Worm (Caenorhabditis elegans) whole organism, L3 larva: ENCODE data around the gene F56D5.3.

ENCODE experiments used
- R02D3.7 ChIP-seq: fragments of 150-350 bp; optimal IDR thresholded peaks from 2 replicates; lab custom pipeline; 2014; ENCODE audit warnings: missing biosample characterization, missing genetic modification characterization
- aly-2 ChIP-seq: fragments of 150-350 bp; optimal IDR thresholded peaks from 2 replicates; lab custom pipeline; 2014; ENCODE audit warnings: missing biosample characterization, missing genetic modification characterization
- ama-1 ChIP-seq: fragments of 150-350 bp; optimal IDR thresholded peaks from 2 replicates; lab custom pipeline; 2018
- ceh-16 ChIP-seq: sonication (generic microtip); optimal IDR thresholded peaks from 2 replicates; lab custom pipeline; 2017; ENCODE audit warnings: missing biosample characterization, missing genetic modification characterization
- ceh-28 ChIP-seq: fragments of 150-350 bp; optimal IDR thresholded peaks from 2 replicates; lab custom pipeline; 2014; ENCODE audit warnings: missing biosample characterization, missing genetic modification reagents, missing genetic modification characterization
- ceh-9 ChIP-seq: sonication (generic microtip); optimal IDR thresholded peaks from 2 replicates; lab custom pipeline; 2018; ENCODE audit warnings: missing biosample characterization, missing genetic modification characterization
- daf-12 ChIP-seq: fragments of 150-350 bp; optimal IDR thresholded peaks from 2 replicates; lab custom pipeline; 2014; ENCODE audit warnings: missing biosample characterization, missing genetic modification reagents, missing genetic modification characterization
- egl-27 ChIP-seq: sonication (generic microtip); optimal IDR thresholded peaks from 4 replicates; lab custom pipeline; 2017; ENCODE audit warnings: missing biosample characterization, missing genetic modification reagents, missing genetic modification characterization
- egl-5 ChIP-seq: fragments of 150-350 bp; optimal IDR thresholded peaks from 2 replicates; lab custom pipeline; 2017; ENCODE audit warnings: missing biosample characterization, missing genetic modification reagents, missing genetic modification characterization, inconsistent platforms
- elt-1 ChIP-seq: fragments of 150-350 bp; optimal IDR thresholded peaks from 2 replicates; lab custom pipeline; 2014; ENCODE audit warnings: missing biosample characterization, missing genetic modification characterization
- elt-3 ChIP-seq, 3 experiments: fragments of 150-350 bp in 1 of 3; sonication (generic microtip) in 2 of 3; optimal IDR thresholded peaks; 2 replicates in 2 of 3; 4 replicates in 1 of 3; lab custom pipeline; 2014 to 2017; ENCODE audit warnings: missing biosample characterization in 3 of 3, missing genetic modification characterization in 3 of 3
- fkh-10 ChIP-seq: sonication (generic microtip); optimal IDR thresholded peaks from 2 replicates; lab custom pipeline; 2017; ENCODE audit warnings: missing biosample characterization, missing genetic modification reagents, missing genetic modification characterization
- fkh-2 ChIP-seq: fragments of 150-350 bp; optimal IDR thresholded peaks from 2 replicates; lab custom pipeline; 2014; ENCODE audit warnings: missing biosample characterization, missing genetic modification reagents, missing genetic modification characterization
- fos-1 ChIP-seq: fragments of 150-350 bp; optimal IDR thresholded peaks from 2 replicates; lab custom pipeline; 2014; ENCODE audit warnings: missing biosample characterization, missing genetic modification characterization
- hmg-11 ChIP-seq: sonication (generic microtip); optimal IDR thresholded peaks from 2 replicates; lab custom pipeline; 2016; ENCODE audit warnings: missing genetic modification characterization, missing compliant biosample characterization
- jun-1 ChIP-seq: fragments of 150-350 bp; optimal IDR thresholded peaks from 2 replicates; lab custom pipeline; 2014; ENCODE audit warnings: missing biosample characterization, missing genetic modification reagents, missing genetic modification characterization
- lin-15B ChIP-seq: fragments of 150-350 bp; optimal IDR thresholded peaks from 2 replicates; lab custom pipeline; 2014; ENCODE audit warnings: missing biosample characterization, missing genetic modification characterization
- lin-39 ChIP-seq: fragments of 150-350 bp; optimal IDR thresholded peaks from 2 replicates; lab custom pipeline; 2018; ENCODE audit warnings: missing biosample characterization, missing genetic modification reagents, missing genetic modification characterization
- lsy-12 ChIP-seq: sonication (generic microtip); optimal IDR thresholded peaks from 2 replicates; lab custom pipeline; 2016; ENCODE audit warnings: mild to moderate bottlenecking, missing genetic modification characterization, missing compliant biosample characterization
- mml-1 ChIP-seq: fragments of 150-350 bp; sonication (generic microtip); optimal IDR thresholded peaks from 3 replicates; lab custom pipeline; 2014; ENCODE audit warnings: missing biosample characterization, missing genetic modification characterization
- nfya-1 ChIP-seq: sonication (generic microtip); optimal IDR thresholded peaks from 2 replicates; lab custom pipeline; 2017; ENCODE audit warnings: missing genetic modification characterization, mild to moderate bottlenecking, missing compliant biosample characterization, antibody characterized with exemption, moderate library complexity; ENCODE audit not compliant: insufficient read depth
- nhr-11 ChIP-seq: fragments of 150-350 bp; optimal IDR thresholded peaks from 2 replicates; lab custom pipeline; 2014; ENCODE audit warnings: missing biosample characterization, missing genetic modification characterization
- nhr-12 ChIP-seq: fragments of 150-350 bp; optimal IDR thresholded peaks from 2 replicates; lab custom pipeline; 2014; ENCODE audit warnings: missing biosample characterization, missing genetic modification characterization
- nhr-25 ChIP-seq: sonication (generic microtip); optimal IDR thresholded peaks from 2 replicates; lab custom pipeline; 2017; ENCODE audit warnings: missing biosample characterization, missing genetic modification characterization
- nhr-28 ChIP-seq: fragments of 150-350 bp; optimal IDR thresholded peaks from 2 replicates; lab custom pipeline; 2014; ENCODE audit warnings: missing biosample characterization, missing genetic modification characterization
- nhr-43 ChIP-seq: sonication (generic microtip); optimal IDR thresholded peaks from 2 replicates; lab custom pipeline; 2016; ENCODE audit warnings: mild to moderate bottlenecking, missing genetic modification characterization, missing compliant biosample characterization; ENCODE audit not compliant: poor library complexity, severe bottlenecking
- nhr-67 ChIP-seq: fragments of 150-350 bp; optimal IDR thresholded peaks from 2 replicates; lab custom pipeline; 2014; ENCODE audit warnings: missing biosample characterization, missing genetic modification characterization
- nhr-76 ChIP-seq: fragments of 150-350 bp; sonication (generic microtip); optimal IDR thresholded peaks from 5 replicates; lab custom pipeline; 2014; ENCODE audit warnings: missing biosample characterization, missing genetic modification characterization
- nhr-77 ChIP-seq: fragments of 150-350 bp; optimal IDR thresholded peaks from 2 replicates; lab custom pipeline; 2014; ENCODE audit warnings: missing biosample characterization, missing genetic modification characterization
- pha-4 ChIP-seq: fragments of 150-350 bp; optimal IDR thresholded peaks from 2 replicates; lab custom pipeline; 2014; ENCODE audit warnings: missing biosample characterization, missing genetic modification reagents, missing genetic modification characterization
- pqm-1 ChIP-seq: fragments of 150-350 bp; optimal IDR thresholded peaks from 2 replicates; lab custom pipeline; 2017; ENCODE audit warnings: missing biosample characterization, missing genetic modification characterization, inconsistent platforms
- sea-2 ChIP-seq: fragments of 150-350 bp; sonication (generic microtip); optimal IDR thresholded peaks from 4 replicates; lab custom pipeline; 2014; ENCODE audit warnings: missing biosample characterization, missing genetic modification reagents, missing genetic modification characterization
- skn-1 ChIP-seq: fragments of 150-350 bp; optimal IDR thresholded peaks from 2 replicates; lab custom pipeline; 2014; ENCODE audit warnings: missing biosample characterization, missing genetic modification characterization
- snpc-4 ChIP-seq: fragments of 150-350 bp; optimal IDR thresholded peaks from 2 replicates; lab custom pipeline; 2014; ENCODE audit warnings: missing biosample characterization, missing genetic modification characterization
- tbx-2 ChIP-seq: sonication (generic microtip); optimal IDR thresholded peaks from 2 replicates; lab custom pipeline; 2016; ENCODE audit warnings: mild to moderate bottlenecking, missing genetic modification characterization, missing compliant biosample characterization
- unc-39 ChIP-seq: sonication (generic microtip); optimal IDR thresholded peaks from 4 replicates; lab custom pipeline; 2017; ENCODE audit warnings: missing biosample characterization, missing genetic modification characterization
- unc-62 ChIP-seq: fragments of 150-350 bp; sonication (generic microtip); optimal IDR thresholded peaks from 4 replicates; lab custom pipeline; 2014; ENCODE audit warnings: missing biosample characterization, missing genetic modification reagents, missing genetic modification characterization
- zag-1 ChIP-seq: fragments of 150-350 bp; optimal IDR thresholded peaks from 2 replicates; lab custom pipeline; 2014; ENCODE audit warnings: missing biosample characterization, missing genetic modification characterization
- ztf-11 ChIP-seq: fragments of 150-350 bp; optimal IDR thresholded peaks from 2 replicates; lab custom pipeline; 2014; ENCODE audit warnings: missing biosample characterization, missing genetic modification characterization
- ztf-4 ChIP-seq: fragments of 150-350 bp; optimal IDR thresholded peaks from 2 replicates; lab custom pipeline; 2014; ENCODE audit warnings: missing biosample characterization, missing genetic modification characterization

The F56D5.3 gene

DNA sequence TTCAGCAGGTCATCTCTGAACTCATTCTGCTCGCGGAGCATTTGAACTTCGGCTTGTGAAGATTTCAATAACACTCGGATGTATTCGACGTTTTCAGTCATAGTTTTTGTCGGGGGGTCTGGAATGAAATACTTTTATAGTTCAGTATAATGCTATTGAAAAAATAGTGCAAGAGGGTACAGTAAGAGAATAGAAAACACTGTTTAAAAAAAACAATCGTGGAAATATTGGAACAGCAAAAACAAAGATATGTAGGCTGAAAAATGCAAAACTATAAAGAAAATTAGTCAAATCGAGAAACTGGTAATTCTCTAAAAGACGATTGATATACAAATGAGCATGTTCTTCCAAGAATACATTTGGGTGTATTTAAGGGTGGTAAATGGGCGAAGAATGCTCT lies 10.6 kb downstream of the F56D5.3 start, which contains the start of gene F56D5.5:
F56D5.5 (minus strand) TSS at position 101 of the 400 bp plus-strand sequence.
- TF ChIP-seq lin-15B: no peak
- TF ChIP-seq tbx-2 (tag; lab: Kevin White, UChicago): no peak
- TF ChIP-seq R02D3.7 (tag; lab: Kevin White, UChicago): no peak
- no peak for TF ChIP-seq nhr-25 (tag; lab: Kevin White, UChicago)
- TF ChIP-seq aly-2 (tag; lab: Kevin White, UChicago): no peak
- no peak for TF ChIP-seq zag-1 (tag; lab: Kevin White, UChicago)
- TF ChIP-seq skn-1 (tag; lab: Kevin White, UChicago): no peak
- TF ChIP-seq fos-1 (tag; lab: Kevin White, UChicago): no peak
- no peak for TF ChIP-seq ztf-11 (tag; lab: Kevin White, UChicago)
- TF ChIP-seq lsy-12 (tag; lab: Kevin White, UChicago): no peak
- no peak for TF ChIP-seq nfya-1
- TF ChIP-seq nhr-67 (tag; lab: Kevin White, UChicago): no peak
- no peak for TF ChIP-seq pha-4 (tag; lab: Kevin White, UChicago)
- no peak for TF ChIP-seq nhr-28
- TF ChIP-seq egl-5 (tag; lab: Kevin White, UChicago): no peak
- no peak for TF ChIP-seq egl-27 (tag; lab: Kevin White, UChicago)
- TF ChIP-seq ceh-28 (tag; lab: Kevin White, UChicago): no peak
- TF ChIP-seq nhr-12 (tag; lab: Kevin White, UChicago): no peak
- no peak for TF ChIP-seq pqm-1 (tag; lab: Kevin White, UChicago)
- TF ChIP-seq nhr-77 (tag; lab: Kevin White, UChicago): no peak

- TF ChIP-seq ama-1 (lab: Kevin White, UChicago) (no peak), daf-12 (no peak), pha-4 (tag; lab: Kevin White, UChicago) (no peak), aly-2 (tag; lab: Kevin White, UChicago) (no peak), ceh-16 (tag; lab: Kevin White, UChicago) (no peak), snpc-4 (no peak), fkh-10 (GFP tag; lab: Kevin White, UChicago) (no peak), nhr-11 (tag; lab: Kevin White, UChicago) (no peak), fkh-2 (tag; lab: Kevin White, UChicago) (no peak), jun-1 (tag; lab: Kevin White, UChicago) (no peak), ztf-4 (no peak), R02D3.7 (tag; lab: Kevin White, UChicago) (no peak), unc-62 (GFP tag; lab: Kevin White, UChicago) (no peak), mml-1 (tag; lab: Kevin White, UChicago) (no peak), sea-2 (no peak), hmg-11 (tag; lab: Kevin White, UChicago) (no peak), skn-1 (tag; lab: Kevin White, UChicago) (no peak), tbx-2 (tag; lab: Kevin White, UChicago) (no peak), egl-27 (tag; lab: Kevin White, UChicago) (no peak), nhr-43 (tag; lab: Kevin White, UChicago) (no peak)
- TF ChIP-seq, all 47 proteins: peak for 0
These were observed 25.0 kb downstream of the F56D5.3 start, which contains the start of gene F56D5.9 for ce11 chrIV:9422408-9422807. F56D5.9 (minus strand) TSS chrIV:9422508.

DNA sequence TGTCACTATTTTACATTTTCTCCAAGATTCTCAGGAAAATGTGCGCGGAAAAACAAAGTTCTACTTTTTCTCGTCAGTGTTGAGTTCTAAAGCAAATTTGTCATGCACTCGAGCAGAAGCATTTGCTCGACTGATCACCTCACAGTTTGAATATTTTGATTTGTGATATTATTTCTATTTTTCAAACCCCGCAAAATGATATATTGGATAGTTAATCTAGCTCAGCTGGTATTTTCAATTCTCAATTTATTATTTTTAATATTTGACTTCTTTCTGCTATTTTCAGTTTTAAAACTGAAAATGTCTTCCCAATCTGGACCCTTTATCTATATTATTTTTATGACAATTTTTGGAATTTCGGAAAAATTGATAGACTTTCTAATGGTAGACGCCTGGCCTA lies 25.7 kb downstream of the F56D5.3 start, which contains the start of gene srxa-2:
srxa-2 (plus strand) TSS at position 301 of the 400 bp plus-strand sequence.
- TF ChIP-seq nhr-11 (tag; lab: Kevin White, UChicago): no peak
- no peak for TF ChIP-seq fos-1 (tag; lab: Kevin White, UChicago)
- no peak for TF ChIP-seq nhr-43 (tag; lab: Kevin White, UChicago)
- no peak for TF ChIP-seq lin-39 (tag; lab: Kevin White, UChicago)
- no peak for TF ChIP-seq nhr-67 (tag; lab: Kevin White, UChicago)
- no peak for TF ChIP-seq mml-1 (tag; lab: Kevin White, UChicago)
- no peak for TF ChIP-seq ceh-9 (tag; lab: Kevin White, UChicago)
- TF ChIP-seq zag-1 (tag; lab: Kevin White, UChicago): no peak
- no peak for TF ChIP-seq elt-1 (tag; lab: Kevin White, UChicago)
- no peak for TF ChIP-seq nhr-76 (tag; lab: Kevin White, UChicago)
- TF ChIP-seq unc-39 (tag; lab: Kevin White, UChicago): no peak
- TF ChIP-seq egl-27 (tag; lab: Kevin White, UChicago): no peak
- no peak for TF ChIP-seq elt-3 (tag; optimal IDR thresholded peaks at IDR 0.05; lab: Kevin White, UChicago)
- TF ChIP-seq ztf-4: no peak
- no peak for TF ChIP-seq nhr-77 (tag; lab: Kevin White, UChicago)
